Fruit fly (Drosophila melanogaster) S2 (cell line): ENCODE data around the gene Abp1.

Experiments
- CG8478 ChIP-seq: fragments of >200 bp; optimal IDR thresholded peaks from 2 replicates; lab custom pipeline; 2018
- CTCF ChIP-seq, 2 experiments: fragments of >200 bp; optimal IDR thresholded peaks; 2 replicates each; lab custom pipeline; 2018

Gene Abp1

dm6 chr3L:13486041-13486859 lies at the start of gene Abp1, which contains the start of gene Tgi:
Gene Abp1, minus strand, starts transcription at chr3L:13486280.
Gene Tgi, plus strand, starts transcription at chr3L:13486797.
- TF ChIP-seq CG8478 (no peak), CTCF (optimal IDR thresholded peaks at IDR 0.05; lab: Kevin White, UChicago) (peak; percentile 58 to 59)

DNA sequence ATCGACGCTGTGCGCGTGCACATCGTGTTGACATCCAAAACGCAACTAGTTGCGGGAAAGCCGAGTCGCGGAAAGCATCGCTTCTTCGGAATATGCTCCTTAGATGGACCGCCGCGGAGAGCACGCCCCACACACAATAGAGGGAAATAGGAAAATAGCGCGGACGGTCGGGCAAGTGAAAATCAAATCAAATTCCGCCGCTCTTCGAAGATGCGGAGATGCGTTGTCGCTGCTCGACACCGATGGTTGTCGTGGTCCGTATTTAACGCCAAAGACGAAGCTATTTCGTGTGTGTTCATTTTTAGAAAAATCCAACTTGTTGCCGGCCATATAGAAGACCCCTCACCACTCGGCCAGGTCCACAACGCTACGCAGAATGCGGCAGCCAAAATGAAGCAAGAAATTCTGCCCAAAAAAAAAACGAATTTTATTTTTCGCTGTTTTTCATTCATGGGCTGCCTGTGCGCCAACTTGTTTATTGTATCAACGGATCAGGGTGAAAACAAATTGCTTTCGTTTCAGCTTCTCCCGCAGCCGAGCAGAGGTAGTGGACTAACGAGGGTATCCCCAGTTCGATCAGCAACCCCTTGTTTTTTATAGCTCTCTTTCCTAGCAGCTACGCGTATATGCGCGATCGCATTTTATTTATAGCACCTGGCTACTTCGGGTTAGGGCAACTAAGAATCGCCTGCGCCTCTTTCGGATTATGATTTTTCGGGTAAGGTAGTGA lies 33.6 kb upstream of the Abp1 start, which contains the start of gene CG10710:
Gene CG10710 (minus strand): TSS at position 51 of the 730 bp plus-strand sequence.
- no peak for TF ChIP-seq CG8478

- TF ChIP-seq CG8478 = no peak
- TF ChIP-seq CTCF (optimal IDR thresholded peaks at IDR 0.05; lab: Kevin White, UChicago) = no peak
These were observed 27.0 kb upstream of the Abp1 start, which contains the start of the genes Vps36 and Liprin-beta for dm6 chr3L:13513112-13513538. Gene Vps36, minus strand, starts transcription at chr3L:13513112. Gene Liprin-beta, plus strand, starts transcription at chr3L:13513254.

DNA sequence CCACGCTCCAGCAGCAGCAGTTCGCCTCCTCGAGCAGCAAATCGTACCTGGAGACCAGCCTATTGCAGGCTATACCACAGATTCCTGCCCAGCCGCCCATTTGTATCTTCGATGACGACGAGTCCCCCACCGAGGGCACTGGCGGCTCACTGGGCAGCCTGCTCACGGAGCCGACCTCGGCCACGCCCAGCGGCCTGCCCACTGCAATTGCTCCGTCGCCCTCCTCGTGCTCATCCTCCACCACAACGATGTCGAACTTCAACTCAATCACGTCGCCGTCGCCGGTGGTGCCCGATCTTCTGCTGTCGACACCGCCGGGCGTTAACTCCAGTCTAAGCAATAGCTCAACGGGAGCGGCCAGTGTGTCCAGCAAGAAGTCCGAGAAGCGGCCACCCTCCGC lies 17.6 kb upstream of the Abp1 start:
- TF ChIP-seq CTCF (optimal IDR thresholded peaks at IDR 0.05; lab: Kevin White, UChicago) (no peak), CG8478 (no peak)

- TF ChIP-seq CG8478 (no peak), CTCF (optimal IDR thresholded peaks at IDR 0.05; lab: Kevin White, UChicago) (peak; percentile 29 to 49)
These were observed 16.5 kb upstream of the Abp1 start, which contains the start of gene Spt20 for dm6 chr3L:13502484-13503109. Gene Spt20, plus strand, starts transcription at chr3L:13502707.

dm6 chr3L:13499932-13500719 lies 14.0 kb upstream of the Abp1 start:
- no peak for TF ChIP-seq CG8478
- TF ChIP-seq CTCF (optimal IDR thresholded peaks at IDR 0.05; lab: Kevin White, UChicago) = no peak

dm6 chr3L:13499531-13499930 lies 13.5 kb upstream of the Abp1 start:
- TF ChIP-seq CTCF (optimal IDR thresholded peaks at IDR 0.05; lab: Kevin White, UChicago) = no peak

DNA sequence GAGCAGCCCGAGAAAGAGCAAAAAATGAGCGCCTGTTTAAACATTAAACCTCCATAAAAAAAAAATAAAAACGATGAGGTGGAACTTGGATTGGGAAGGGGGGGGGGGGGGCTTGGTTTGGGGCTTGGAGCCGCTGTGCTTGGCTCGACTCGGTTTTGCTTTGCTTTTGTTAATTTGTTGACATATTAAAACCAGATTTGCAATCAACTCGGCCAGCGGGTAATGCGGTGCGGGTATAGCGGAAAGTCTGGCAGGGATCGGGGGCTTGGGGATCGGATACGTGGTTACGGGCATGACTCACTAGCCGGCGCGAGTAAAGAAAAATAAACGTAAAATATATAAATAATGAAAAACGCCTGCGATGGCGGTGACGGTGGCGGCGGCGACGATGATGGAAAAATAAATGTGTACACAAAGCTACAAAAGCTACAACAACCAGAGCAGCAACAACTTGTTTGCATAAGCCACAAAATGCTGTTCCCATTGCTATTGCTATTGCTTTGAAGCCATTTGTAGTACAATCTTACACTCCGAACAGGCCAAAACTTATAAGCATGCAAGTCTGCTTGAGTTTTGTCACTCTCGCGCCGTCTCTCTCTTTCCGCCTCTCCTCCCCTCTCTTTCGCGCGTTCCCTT lies 11.8 kb upstream of the Abp1 start:
- TF ChIP-seq CG8478 (no peak), CTCF (optimal IDR thresholded peaks at IDR 0.05; lab: Kevin White, UChicago) (no peak)

dm6 chr3L:13495065-13495464 lies 9.0 kb upstream of the Abp1 start:
- no peak for TF ChIP-seq CTCF (optimal IDR thresholded peaks at IDR 0.05; lab: Kevin White, UChicago)
- TF ChIP-seq CG8478 = no peak

- TF ChIP-seq CTCF (optimal IDR thresholded peaks at IDR 0.05; lab: Kevin White, UChicago) (no peak), CG8478 (no peak)
These were observed 8.4 kb upstream of the Abp1 start for dm6 chr3L:13494363-13495015.

- TF ChIP-seq CTCF (optimal IDR thresholded peaks at IDR 0.05; lab: Kevin White, UChicago) (no peak), CG8478 (no peak)
These were observed 4.7 kb upstream of the Abp1 start for dm6 chr3L:13490689-13491348.

DNA sequence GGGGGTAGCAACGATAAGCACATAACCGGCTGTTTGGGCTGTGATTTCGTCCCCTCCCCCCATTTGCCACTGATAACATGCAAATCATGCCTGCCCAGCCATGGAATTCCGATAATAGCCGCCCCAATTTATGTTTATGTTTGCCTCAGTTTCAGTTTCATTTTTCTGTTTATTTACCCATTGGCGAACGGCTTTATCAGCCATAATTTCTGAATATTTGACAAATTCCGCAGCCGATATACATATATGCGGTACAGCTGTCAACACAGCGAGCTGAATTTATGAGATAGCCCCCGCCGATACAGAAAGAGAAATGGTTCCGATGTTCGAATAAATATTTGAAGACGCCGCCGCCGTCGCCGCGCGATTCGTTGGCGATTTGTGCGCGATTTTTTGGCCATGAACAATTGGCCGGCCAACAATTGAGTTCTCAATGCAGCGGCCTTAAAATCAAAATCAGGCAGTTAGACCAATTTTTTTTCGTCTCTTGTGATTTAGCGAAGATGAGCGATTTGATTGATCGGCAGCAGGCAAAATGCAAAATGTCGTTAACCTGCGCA lies 3.2 kb upstream of the Abp1 start:
- TF ChIP-seq CTCF (optimal IDR thresholded peaks at IDR 0.05; lab: Kevin White, UChicago) (no peak), CG8478 (no peak)
